Fruit fly (Drosophila melanogaster): ENCODE measurements around the gene kis.
A peak's percentile ranks its signal among the peaks of the same experiment; 100 is the strongest.

Gene kis

dm6 chr2L:240176-240769, 10.3 kb downstream of the kis start:
- TF ChIP-seq CG17801 (GFP tag; optimal IDR thresholded peaks at IDR 0.05; ENCODE audit: partially characterized antibody) = no peak

- no peak for TF ChIP-seq CG17801 (GFP tag; optimal IDR thresholded peaks at IDR 0.05; ENCODE audit: partially characterized antibody)
These were observed 18.4 kb downstream of the kis start, which contains the start of gene CG13693 for dm6 chr2L:232187-232586. CG13693 (plus strand) TSS chr2L:232487.

- no peak for TF ChIP-seq CG17801 (GFP tag; optimal IDR thresholded peaks at IDR 0.05; ENCODE audit: partially characterized antibody)
These were observed 22.4 kb downstream of the kis start for dm6 chr2L:228246-228645.

- no peak for TF ChIP-seq CG17801 (GFP tag; optimal IDR thresholded peaks at IDR 0.05; ENCODE audit: partially characterized antibody)
These were observed 25.3 kb downstream of the kis start for dm6 chr2L:225386-225682.

dm6 chr2L:224599-225385, 25.8 kb downstream of the kis start:
- no peak for TF ChIP-seq CG17801 (GFP tag; optimal IDR thresholded peaks at IDR 0.05; ENCODE audit: partially characterized antibody)

- TF ChIP-seq CG17801 (GFP tag; optimal IDR thresholded peaks at IDR 0.05; ENCODE audit: partially characterized antibody) = no peak
These were observed 26.6 kb downstream of the kis start for dm6 chr2L:223867-224598.

- TF ChIP-seq CG17801 (GFP tag; optimal IDR thresholded peaks at IDR 0.05; ENCODE audit: partially characterized antibody) = peak; percentile 34
These were observed 27.3 kb downstream of the kis start for dm6 chr2L:223351-223750.

- no peak for TF ChIP-seq CG17801 (GFP tag; optimal IDR thresholded peaks at IDR 0.05; ENCODE audit: partially characterized antibody)
These were observed 27.8 kb downstream of the kis start for dm6 chr2L:222867-223266.

dm6 chr2L:221939-222489, 28.6 kb downstream of the kis start:
- peak; percentile 22 for TF ChIP-seq CG17801 (GFP tag; optimal IDR thresholded peaks at IDR 0.05; ENCODE audit: partially characterized antibody)

dm6 chr2L:221152-221551, 29.5 kb downstream of the kis start:
- TF ChIP-seq CG17801 (GFP tag; optimal IDR thresholded peaks at IDR 0.05; ENCODE audit: partially characterized antibody) = no peak

- peak; percentile 11 for TF ChIP-seq CG17801 (GFP tag; optimal IDR thresholded peaks at IDR 0.05; ENCODE audit: partially characterized antibody)
These were observed 30.1 kb downstream of the kis start for dm6 chr2L:220509-220908.

- no peak for TF ChIP-seq CG17801 (GFP tag; optimal IDR thresholded peaks at IDR 0.05; ENCODE audit: partially characterized antibody)
These were observed 31.1 kb downstream of the kis start for dm6 chr2L:219441-220033.

dm6 chr2L:207129-207813, 43.4 kb downstream of the kis start, which contains the start of the genes Tbc1d15-17 and CG11617:
Tbc1d15-17 (plus strand) TSS chr2L:207179.
CG11617 (minus strand) TSS chr2L:207297.
- TF ChIP-seq CG17801 (GFP tag; optimal IDR thresholded peaks at IDR 0.05; ENCODE audit: partially characterized antibody) = peak; percentile 1

dm6 chr2L:206556-206955, 44.1 kb downstream of the kis start:
- TF ChIP-seq CG17801 (GFP tag; optimal IDR thresholded peaks at IDR 0.05; ENCODE audit: partially characterized antibody) = no peak

dm6 chr2L:204557-204956, 46.1 kb downstream of the kis start:
- no peak for TF ChIP-seq CG17801 (GFP tag; optimal IDR thresholded peaks at IDR 0.05; ENCODE audit: partially characterized antibody)

All from ovary, adult (tissue).